Fruit fly (Drosophila melanogaster): Measurements from ENCODE around the gene CG3386.

The CG3386 gene

DNA sequence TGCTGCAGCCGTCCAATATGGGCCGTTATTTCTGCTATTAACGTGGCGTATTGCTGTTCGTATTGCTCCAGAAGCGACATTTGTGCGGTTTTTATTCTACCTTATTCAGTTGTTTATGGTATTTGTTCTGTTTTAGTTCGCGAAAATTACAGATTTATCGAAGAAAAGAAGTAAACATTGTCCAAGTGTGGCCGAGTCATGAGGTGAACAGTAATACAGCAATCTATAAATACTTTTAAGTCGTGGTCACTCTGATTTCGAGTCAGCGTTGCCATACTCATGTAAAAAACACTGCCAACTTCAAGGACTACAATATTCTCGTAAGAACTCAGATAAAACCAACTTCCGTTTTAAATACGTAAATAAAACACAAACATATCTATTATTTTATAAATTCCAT is 10.4 kb upstream of the CG3386 start, which contains the start of gene Vti1a (continued):
- TF ChIP-seq ara (GFP tag; IDR thresholded peaks at IDR 0.05), result no peak
- TF ChIP-seq MESR4 (GFP tag; optimal IDR thresholded peaks at IDR 0.05), result peak; percentile 71
- TF ChIP-seq CG12744 (GFP tag; optimal IDR thresholded peaks at IDR 0.05), result no peak
- no peak for TF ChIP-seq CG6765 (GFP tag; optimal IDR thresholded peaks at IDR 0.05)
- no peak for TF ChIP-seq btn (GFP tag; optimal IDR thresholded peaks at IDR 0.05)
- TF ChIP-seq CG3995 (GFP tag; optimal IDR thresholded peaks at IDR 0.05), result no peak
- TF ChIP-seq Med (GFP tag), result peak; percentile 59
- peak; percentile 83 for TF ChIP-seq Myb (GFP tag; optimal IDR thresholded peaks at IDR 0.05)
- TF ChIP-seq Lim3 (GFP tag; IDR thresholded peaks at IDR 0.05), result no peak
- peak; percentile 57 for TF ChIP-seq Dp (GFP tag; optimal IDR thresholded peaks at IDR 0.05)
- TF ChIP-seq Sin3A (optimal IDR thresholded peaks at IDR 0.05), result peak; percentile 3
- TF ChIP-seq CG1602 (GFP tag; optimal IDR thresholded peaks at IDR 0.05), result no peak
- TF ChIP-seq CG1832 (GFP tag; optimal IDR thresholded peaks at IDR 0.05), result no peak
- no peak for TF ChIP-seq Aef1 (GFP tag; IDR thresholded peaks at IDR 0.05)
- no peak for TF ChIP-seq CG33557 (GFP tag; optimal IDR thresholded peaks at IDR 0.05)
- TF ChIP-seq hb (GFP tag; IDR thresholded peaks at IDR 0.05; ENCODE audit: partially characterized antibody), result no peak
- no peak for TF ChIP-seq twi (tag; optimal IDR thresholded peaks at IDR 0.05)
- no peak for TF ChIP-seq Abd-B (GFP tag; optimal IDR thresholded peaks at IDR 0.05)
- TF ChIP-seq CG34224 (GFP tag; IDR thresholded peaks at IDR 0.05; ENCODE audit: partially characterized antibody), result peak; percentile 62
- TF ChIP-seq CG6791 (GFP tag; IDR thresholded peaks at IDR 0.05; ENCODE audit: partially characterized antibody), result peak; percentile 55; the same call in 2 of the 3 replicates
- TF ChIP-seq ap (GFP tag; IDR thresholded peaks at IDR 0.05), result no peak
- no peak for TF ChIP-seq CG7271 (tag; optimal IDR thresholded peaks at IDR 0.05)
- no peak for TF ChIP-seq lbe (GFP tag; optimal IDR thresholded peaks at IDR 0.05)
- no peak for TF ChIP-seq CG3407 (GFP tag; optimal IDR thresholded peaks at IDR 0.05)
- peak; percentile 1 for TF ChIP-seq tap (tag; optimal IDR thresholded peaks at IDR 0.05)
- no peak for TF ChIP-seq CG3281 (GFP tag; optimal IDR thresholded peaks at IDR 0.05)
- peak; percentile 44; the same call in 1 of the 2 replicates for TF ChIP-seq Dref (GFP tag; IDR thresholded peaks at IDR 0.05)
- no peak for TF ChIP-seq Poxn (GFP tag; IDR thresholded peaks at IDR 0.05)
- TF ChIP-seq CG42726 (GFP tag; IDR thresholded peaks at IDR 0.05; ENCODE audit: partially characterized antibody), result no peak
- no peak for TF ChIP-seq CG8388 (GFP tag; optimal IDR thresholded peaks at IDR 0.05)
- no peak for TF ChIP-seq ash1 (GFP tag; optimal IDR thresholded peaks at IDR 0.05)
- TF ChIP-seq Dfd (GFP tag; optimal IDR thresholded peaks at IDR 0.05), result no peak
- TF ChIP-seq row (GFP tag; IDR thresholded peaks at IDR 0.05), result peak; percentile 36; the same call in 1 of the 3 replicates
- no peak for TF ChIP-seq Hr39 (optimal IDR thresholded peaks at IDR 0.05)
- peak; percentile 7 for TF ChIP-seq CG17359 (tag; optimal IDR thresholded peaks at IDR 0.05)
- TF ChIP-seq CG7786 (GFP tag; optimal IDR thresholded peaks at IDR 0.05), result no peak
- TF ChIP-seq CG8478 (optimal IDR thresholded peaks at IDR 0.05), result no peak
- TF ChIP-seq Dek (tag; optimal IDR thresholded peaks at IDR 0.05), result no peak
- peak; percentile 46; the same call in 1 of the 2 replicates for TF ChIP-seq E2f2 (GFP tag; IDR thresholded peaks at IDR 0.05)
- TF ChIP-seq scrt (GFP tag; optimal IDR thresholded peaks at IDR 0.05), result peak; percentile 12
- TF ChIP-seq CG7928 (GFP tag; optimal IDR thresholded peaks at IDR 0.05), result no peak
- no peak for TF ChIP-seq CG16779 (GFP tag; IDR thresholded peaks at IDR 0.05)
- peak; percentile 98 for TF ChIP-seq stwl (tag; optimal IDR thresholded peaks at IDR 0.05)
- no peak for TF ChIP-seq CG4707 (GFP tag; optimal IDR thresholded peaks at IDR 0.05)
- peak; percentile 7 for TF ChIP-seq CHES-1-like (GFP tag; optimal IDR thresholded peaks at IDR 0.05)
- TF ChIP-seq CG11723 (GFP tag; optimal IDR thresholded peaks at IDR 0.05), result no peak
- TF ChIP-seq br (optimal IDR thresholded peaks at IDR 0.05), result no peak
- TF ChIP-seq cato (GFP tag; optimal IDR thresholded peaks at IDR 0.05; ENCODE audit: borderline replicate concordance), result no peak
- no peak for TF ChIP-seq Nf-YA (GFP tag; IDR thresholded peaks at IDR 0.05)
- no peak for TF ChIP-seq CG13123 (GFP tag; optimal IDR thresholded peaks at IDR 0.05)
- TF ChIP-seq Hmr (GFP tag; optimal IDR thresholded peaks at IDR 0.05), result peak; percentile 27
- no peak for TF ChIP-seq CG7839 (tag; optimal IDR thresholded peaks at IDR 0.05)
